Worm (Caenorhabditis elegans) whole organism, L4 larva: Measurements from ENCODE around the gene rpia-1.
A peak's percentile ranks its signal among the peaks of the same experiment; 100 is the strongest.

ENCODE experiments used
- D1046.2 ChIP-seq: fragments of 200-800 bp; sonication (Bioruptor generic); IDR thresholded peaks from 2 replicates; pipeline ENCODE4 v1.3.6; 2022; ENCODE audit warnings: missing genetic modification characterization, missing compliant biosample characterization
- F10B5.3 ChIP-seq: sonication (generic microtip); optimal IDR thresholded peaks from 2 replicates; lab custom pipeline; 2016; ENCODE audit warnings: mild to moderate bottlenecking, missing genetic modification characterization, missing compliant biosample characterization
- F37D6.2 ChIP-seq: sonication (generic microtip); optimal IDR thresholded peaks from 2 replicates; lab custom pipeline; 2016; ENCODE audit warnings: mild to moderate bottlenecking, missing genetic modification characterization, missing compliant biosample characterization
- R02D3.7 ChIP-seq: fragments of 150-350 bp; sonication (generic microtip); optimal IDR thresholded peaks from 3 replicates; lab custom pipeline; 2014; ENCODE audit warnings: missing biosample characterization, missing genetic modification characterization
- Y48G9A.11 ChIP-seq: fragments of 200-800 bp; sonication (Bioruptor generic); IDR thresholded peaks from 2 replicates; pipeline ENCODE4 v1.3.6; 2022; ENCODE audit warnings: missing genetic modification reagents, missing genetic modification characterization, missing compliant biosample characterization
- Y5F2A.4 ChIP-seq: fragments of 200-800 bp; sonication (Bioruptor generic); optimal IDR thresholded peaks from 2 replicates; lab custom pipeline; 2018; ENCODE audit warnings: mild to moderate bottlenecking, missing genetic modification characterization, missing compliant biosample characterization
- Y75B8A.6 ChIP-seq: fragments of 200-800 bp; sonication (Bioruptor generic); IDR thresholded peaks from 2 replicates; pipeline ENCODE4 v1.3.6; 2022; ENCODE audit warnings: missing genetic modification reagents, missing genetic modification characterization, missing compliant biosample characterization
- ama-1 ChIP-seq: fragments of 150-350 bp; optimal IDR thresholded peaks from 2 replicates; lab custom pipeline; 2014; ENCODE audit warnings: inconsistent platforms, mixed read lengths
- attf-4 ChIP-seq: sonication (generic microtip); optimal IDR thresholded peaks from 3 replicates; lab custom pipeline; 2017; ENCODE audit warnings: missing biosample characterization, missing genetic modification characterization
- ceh-20 ChIP-seq: fragments of 200-800 bp; sonication (Bioruptor generic); IDR thresholded peaks from 2 replicates; pipeline ENCODE4 v1.3.6; 2022; ENCODE audit warnings: missing genetic modification reagents, missing genetic modification characterization, missing compliant biosample characterization
- ceh-28 ChIP-seq: fragments of 150-350 bp; optimal IDR thresholded peaks from 2 replicates; lab custom pipeline; 2014; ENCODE audit warnings: missing biosample characterization, missing genetic modification reagents, missing genetic modification characterization
- ceh-44 ChIP-seq: fragments of 200-800 bp; sonication (Bioruptor generic); IDR thresholded peaks from 2 replicates; pipeline ENCODE4 v1.3.6; 2022; ENCODE audit warnings: missing genetic modification reagents, missing genetic modification characterization, missing compliant biosample characterization
- ceh-82 ChIP-seq: sonication (generic microtip); optimal IDR thresholded peaks from 2 replicates; lab custom pipeline; 2017; ENCODE audit warnings: missing biosample characterization, missing genetic modification characterization
- ces-1 ChIP-seq: fragments of 150-350 bp; sonication (generic microtip); optimal IDR thresholded peaks from 4 replicates; lab custom pipeline; 2014; ENCODE audit warnings: missing biosample characterization, missing genetic modification reagents, missing genetic modification characterization
- daf-16 ChIP-seq, 3 experiments: sonication (generic microtip); optimal IDR thresholded peaks; 2 replicates each; lab custom pipeline; 2016 to 2017; ENCODE audit warnings: missing genetic modification characterization in 3 of 3, missing genetic modification reagents in 3 of 3, mild to moderate bottlenecking in 2 of 3, missing compliant biosample characterization in 2 of 3, missing biosample characterization in 1 of 3, moderate library complexity in 1 of 3
- daf-8 ChIP-seq: fragments of 200-800 bp; sonication (Bioruptor generic); IDR thresholded peaks from 2 replicates; pipeline ENCODE4 v1.3.6; 2022; ENCODE audit warnings: missing genetic modification characterization, missing compliant biosample characterization
- dve-1 ChIP-seq: sonication (generic microtip); optimal IDR thresholded peaks from 2 replicates; lab custom pipeline; 2017; ENCODE audit warnings: antibody characterized with exemption, mild to moderate bottlenecking, missing genetic modification characterization, missing compliant biosample characterization; ENCODE audit not compliant: insufficient read depth
- egl-27 ChIP-seq: sonication (generic microtip); optimal IDR thresholded peaks from 3 replicates; lab custom pipeline; 2017; ENCODE audit warnings: missing biosample characterization, missing genetic modification reagents, missing genetic modification characterization
- gei-8 ChIP-seq: fragments of 200-800 bp; sonication (Bioruptor generic); optimal IDR thresholded peaks from 2 replicates; lab custom pipeline; 2018; ENCODE audit warnings: mild to moderate bottlenecking, missing genetic modification characterization, missing compliant biosample characterization
- hif-1 ChIP-seq, 2 experiments: sonication (generic microtip); optimal IDR thresholded peaks; 2 replicates each; lab custom pipeline; 2016 to 2017; ENCODE audit warnings: missing compliant biosample characterization in 2 of 2, missing genetic modification characterization in 2 of 2, missing genetic modification reagents in 2 of 2, missing genotype in 2 of 2, mild to moderate bottlenecking in 1 of 2
- hlh-30 ChIP-seq: sonication (generic microtip); optimal IDR thresholded peaks from 2 replicates; lab custom pipeline; 2017; ENCODE audit warnings: antibody characterized with exemption, mild to moderate bottlenecking, missing genetic modification characterization, missing compliant biosample characterization; ENCODE audit not compliant: insufficient read depth
- hmg-1.1 ChIP-seq: fragments of 200-800 bp; sonication (Bioruptor generic); IDR thresholded peaks from 2 replicates; pipeline ENCODE4 v1.3.6; 2022; ENCODE audit warnings: missing genetic modification reagents, missing genetic modification characterization, missing compliant biosample characterization
- lim-7 ChIP-seq: fragments of 200-800 bp; sonication (Bioruptor generic); IDR thresholded peaks from 2 replicates; pipeline ENCODE4 v1.3.6; 2022; ENCODE audit warnings: missing genetic modification characterization, missing compliant biosample characterization
- lin-1 ChIP-seq: fragments of 200-800 bp; sonication (Bioruptor generic); IDR thresholded peaks from 2 replicates; pipeline ENCODE4 v1.3.6; 2022; ENCODE audit warnings: missing genetic modification reagents, missing genetic modification characterization, missing compliant biosample characterization
- lin-38 ChIP-seq: fragments of 200-800 bp; sonication (Bioruptor generic); IDR thresholded peaks from 2 replicates; pipeline ENCODE4 v1.3.6; 2022; ENCODE audit warnings: missing genetic modification reagents, missing genetic modification characterization, missing compliant biosample characterization
- lir-3 ChIP-seq: sonication (generic microtip); optimal IDR thresholded peaks from 2 replicates; lab custom pipeline; 2016; ENCODE audit warnings: mild to moderate bottlenecking, missing genetic modification characterization, missing compliant biosample characterization
- madf-5 ChIP-seq, 2 experiments: fragments of 200-800 bp; sonication (Bioruptor generic); IDR thresholded peaks; 2 replicates each; pipeline ENCODE4 v1.3.6; 2022; ENCODE audit warnings: missing compliant biosample characterization in 2 of 2, missing genetic modification characterization in 2 of 2
- mdl-1 ChIP-seq, 2 experiments: fragments of 150-350 bp in 1 of 2; sonication (generic microtip) in 1 of 2; optimal IDR thresholded peaks; 2 replicates each; lab custom pipeline; 2014 to 2017; ENCODE audit warnings: missing biosample characterization in 2 of 2, missing genetic modification characterization in 2 of 2
- mep-1 ChIP-seq: fragments of 150-350 bp; sonication (generic microtip); optimal IDR thresholded peaks from 3 replicates; lab custom pipeline; 2014; ENCODE audit warnings: missing biosample characterization, missing genetic modification characterization
- nhr-102 ChIP-seq: sonication (generic microtip); optimal IDR thresholded peaks from 2 replicates; lab custom pipeline; 2016; ENCODE audit warnings: mild to moderate bottlenecking, missing genetic modification characterization, moderate library complexity, missing compliant biosample characterization
- nhr-237 ChIP-seq: sonication (generic microtip); optimal IDR thresholded peaks from 2 replicates; lab custom pipeline; 2017; ENCODE audit warnings: missing biosample characterization, missing genetic modification characterization
- nhr-25 ChIP-seq: sonication (generic microtip); optimal IDR thresholded peaks from 2 replicates; lab custom pipeline; 2017; ENCODE audit warnings: missing genetic modification characterization, mild to moderate bottlenecking, missing compliant biosample characterization, antibody characterized with exemption, moderate library complexity, borderline replicate concordance; ENCODE audit not compliant: insufficient read depth
- nhr-28 ChIP-seq: fragments of 150-350 bp; optimal IDR thresholded peaks from 2 replicates; lab custom pipeline; 2014; ENCODE audit warnings: missing biosample characterization, missing genetic modification characterization
- nhr-42 ChIP-seq: fragments of 200-800 bp; sonication (Bioruptor generic); IDR thresholded peaks from 2 replicates; pipeline ENCODE4 v1.3.6; 2022; ENCODE audit warnings: missing genetic modification characterization, missing compliant biosample characterization
- nhr-6 ChIP-seq: fragments of 150-350 bp; optimal IDR thresholded peaks from 2 replicates; lab custom pipeline; 2014; ENCODE audit warnings: missing biosample characterization, missing genetic modification characterization
- nhr-76 ChIP-seq: fragments of 150-350 bp; optimal IDR thresholded peaks from 2 replicates; lab custom pipeline; 2014; ENCODE audit warnings: missing biosample characterization, missing genetic modification characterization
- nhr-77 ChIP-seq: fragments of 150-350 bp; optimal IDR thresholded peaks from 2 replicates; lab custom pipeline; 2014; ENCODE audit warnings: missing biosample characterization, missing genetic modification characterization
- pha-4 ChIP-seq, 2 experiments: fragments of 150-350 bp in 1 of 2; fragments of 200-800 bp in 1 of 2; sonication (Bioruptor generic) in 1 of 2; IDR thresholded peaks in 1 of 2; optimal IDR thresholded peaks in 1 of 2; 2 replicates each; pipeline versions ENCODE4 v1.3.6 to Lab custom; 2014 to 2022; ENCODE audit warnings: missing genetic modification characterization in 2 of 2, missing genetic modification reagents in 2 of 2, missing biosample characterization in 1 of 2, missing compliant biosample characterization in 1 of 2
- pqm-1 ChIP-seq: sonication (generic microtip); optimal IDR thresholded peaks from 2 replicates; lab custom pipeline; 2017; ENCODE audit warnings: missing biosample characterization, missing genetic modification characterization
- rbr-2 ChIP-seq: sonication (generic microtip); optimal IDR thresholded peaks from 2 replicates; lab custom pipeline; 2016; ENCODE audit warnings: missing genotype, missing genetic modification characterization, missing compliant biosample characterization
- skn-1 ChIP-seq: fragments of 150-350 bp; optimal IDR thresholded peaks from 2 replicates; lab custom pipeline; 2014; ENCODE audit warnings: missing biosample characterization, missing genetic modification characterization
- snpc-1.2 ChIP-seq: fragments of 200-800 bp; sonication (Bioruptor generic); IDR thresholded peaks from 2 replicates; pipeline ENCODE4 v1.3.6; 2022; ENCODE audit warnings: missing genetic modification reagents, missing genetic modification characterization, missing compliant biosample characterization
- snpc-4 ChIP-seq: fragments of 150-350 bp; optimal IDR thresholded peaks from 2 replicates; lab custom pipeline; 2014; ENCODE audit warnings: missing biosample characterization, missing genetic modification characterization
- spr-1 ChIP-seq: sonication (generic microtip); optimal IDR thresholded peaks from 2 replicates; lab custom pipeline; 2016; ENCODE audit warnings: mild to moderate bottlenecking, missing genetic modification characterization, missing compliant biosample characterization
- spr-3 ChIP-seq: fragments of 200-800 bp; sonication (Bioruptor generic); optimal IDR thresholded peaks from 2 replicates; lab custom pipeline; 2018; ENCODE audit warnings: mild to moderate bottlenecking, missing genetic modification characterization, missing compliant biosample characterization
- tag-97 ChIP-seq: fragments of 200-800 bp; sonication (Bioruptor generic); IDR thresholded peaks from 2 replicates; pipeline ENCODE4 v1.3.6; 2022; ENCODE audit warnings: missing genetic modification characterization, missing compliant biosample characterization
- tra-1 ChIP-seq: fragments of 200-800 bp; sonication (Bioruptor generic); IDR thresholded peaks from 2 replicates; pipeline ENCODE4 v1.3.6; 2022; ENCODE audit warnings: missing genetic modification reagents, missing genetic modification characterization, missing compliant biosample characterization
- unc-130 ChIP-seq: sonication (generic microtip); optimal IDR thresholded peaks from 2 replicates; lab custom pipeline; 2016; ENCODE audit warnings: missing genetic modification reagents, missing genetic modification characterization, missing compliant biosample characterization
- vab-7 ChIP-seq: fragments of 200-800 bp; sonication (Bioruptor generic); IDR thresholded peaks from 2 replicates; pipeline ENCODE4 v1.3.6; 2022; ENCODE audit warnings: missing genetic modification reagents, missing genetic modification characterization, missing compliant biosample characterization
- zip-11 ChIP-seq: fragments of 200-800 bp; sonication (Bioruptor generic); IDR thresholded peaks from 2 replicates; pipeline ENCODE4 v1.3.6; 2022; ENCODE audit warnings: missing genetic modification characterization, missing compliant biosample characterization
- ztf-11 ChIP-seq: fragments of 150-350 bp; optimal IDR thresholded peaks from 2 replicates; lab custom pipeline; 2014; ENCODE audit warnings: missing biosample characterization, missing genetic modification characterization

rpia-1 gene

ce11 chrIII:7155631-7156030 is 32.7 kb downstream of the rpia-1 start:
- TF ChIP-seq lir-3 (tag; lab: Kevin White, UChicago) = peak; percentile 40
- peak; percentile 70; the same call in 1 of the 2 replicates for TF ChIP-seq nhr-42 (GFP tag; lab: Robert Waterston, UW)
- no peak for TF ChIP-seq Y75B8A.6 (GFP tag; lab: Robert Waterston, UW)
- TF ChIP-seq attf-4 (tag; lab: Kevin White, UChicago) = no peak
- TF ChIP-seq nhr-6 = peak; percentile 39
- TF ChIP-seq ztf-11 (tag; lab: Kevin White, UChicago) = no peak
- TF ChIP-seq nhr-102 = peak; percentile 82
- no peak for TF ChIP-seq R02D3.7 (tag; lab: Kevin White, UChicago)
- TF ChIP-seq ceh-28 = peak; percentile 27
- TF ChIP-seq lin-38 (GFP tag; lab: Robert Waterston, UW) = peak; percentile 69
- no peak for TF ChIP-seq vab-7 (GFP tag; lab: Robert Waterston, UW)
- TF ChIP-seq nhr-77 (tag; lab: Kevin White, UChicago) = peak; percentile 34
- TF ChIP-seq unc-130 (GFP tag; lab: Kevin White, UChicago) = no peak
- TF ChIP-seq spr-3 = peak; percentile 20
- no peak for TF ChIP-seq skn-1 (tag; lab: Kevin White, UChicago)
- peak; percentile 80 for TF ChIP-seq F37D6.2 (tag; lab: Kevin White, UChicago)
- peak; percentile 92 for TF ChIP-seq dve-1 (tag; lab: Kevin White, UChicago)
- no peak for TF ChIP-seq egl-27 (tag; lab: Kevin White, UChicago)
- peak; percentile 95 for TF ChIP-seq hmg-1.1 (GFP tag; lab: Robert Waterston, UW)
- peak; percentile 2 for TF ChIP-seq nhr-237 (tag; lab: Kevin White, UChicago)
- peak; percentile 86 for TF ChIP-seq ceh-20
- TF ChIP-seq hif-1 (tag; optimal IDR thresholded peaks at IDR 0.05; lab: Kevin White, UChicago) = peak; percentile 23 to 82
- TF ChIP-seq ama-1 (lab: Kevin White, UChicago) = peak; percentile 90
- TF ChIP-seq ceh-44 = no peak
- TF ChIP-seq tra-1 = peak; percentile 63
- no peak for TF ChIP-seq madf-5 (GFP tag; IDR thresholded peaks at IDR 0.05; lab: Robert Waterston, UW)
- TF ChIP-seq mep-1 (tag; lab: Kevin White, UChicago) = peak; percentile 94
- TF ChIP-seq D1046.2 (GFP tag; lab: Robert Waterston, UW) = no peak
- TF ChIP-seq pha-4 (GFP tag; IDR thresholded peaks at IDR 0.05; lab: Robert Waterston, UW) = peak; percentile 78
- peak; percentile 96 for TF ChIP-seq pha-4 (tag; optimal IDR thresholded peaks at IDR 0.05; lab: Kevin White, UChicago)
- peak; percentile 98 for TF ChIP-seq hlh-30 (tag; lab: Kevin White, UChicago)
- TF ChIP-seq spr-1 (tag; lab: Kevin White, UChicago) = peak; percentile 77
- TF ChIP-seq snpc-4 (tag; lab: Kevin White, UChicago) = no peak
- TF ChIP-seq nhr-76 (tag; lab: Kevin White, UChicago) = peak; percentile 54
- TF ChIP-seq rbr-2 (tag; lab: Kevin White, UChicago) = peak; percentile 92
- no peak for TF ChIP-seq ceh-82
- TF ChIP-seq pqm-1 = peak; percentile 39
- TF ChIP-seq lim-7 (GFP tag; lab: Robert Waterston, UW) = no peak
- TF ChIP-seq tag-97 (GFP tag; lab: Robert Waterston, UW) = no peak
- peak; percentile 92 for TF ChIP-seq nhr-28 (tag; lab: Kevin White, UChicago)
- TF ChIP-seq snpc-1.2 = no peak
- peak; percentile 83 for TF ChIP-seq nhr-25
- TF ChIP-seq ces-1 (GFP tag; lab: Kevin White, UChicago) = peak; percentile 13
- TF ChIP-seq Y48G9A.11 (GFP tag; lab: Robert Waterston, UW) = no peak
- TF ChIP-seq gei-8 (GFP tag; lab: Kevin White, UChicago) = peak; percentile 85
- TF ChIP-seq zip-11 (GFP tag; lab: Robert Waterston, UW) = no peak
- TF ChIP-seq mdl-1 (tag; optimal IDR thresholded peaks at IDR 0.05; lab: Kevin White, UChicago) = peak; percentile 99
- peak; percentile 52 to 75 for TF ChIP-seq daf-16 (GFP tag; optimal IDR thresholded peaks at IDR 0.05; lab: Kevin White, UChicago)
- TF ChIP-seq daf-16 (tag; optimal IDR thresholded peaks at IDR 0.05; lab: Kevin White, UChicago) = peak; percentile 82
- peak; percentile 95 for TF ChIP-seq lin-1 (GFP tag; lab: Robert Waterston, UW)
- TF ChIP-seq daf-8 (GFP tag; lab: Robert Waterston, UW) = no peak
- no peak for TF ChIP-seq F10B5.3 (tag; lab: Kevin White, UChicago)
- peak; percentile 26 for TF ChIP-seq Y5F2A.4
